Fruit fly (Drosophila melanogaster): ENCODE measurements around the gene dac.
A peak's percentile ranks its signal among the peaks of the same experiment; 100 is the strongest.

dac gene

DNA sequence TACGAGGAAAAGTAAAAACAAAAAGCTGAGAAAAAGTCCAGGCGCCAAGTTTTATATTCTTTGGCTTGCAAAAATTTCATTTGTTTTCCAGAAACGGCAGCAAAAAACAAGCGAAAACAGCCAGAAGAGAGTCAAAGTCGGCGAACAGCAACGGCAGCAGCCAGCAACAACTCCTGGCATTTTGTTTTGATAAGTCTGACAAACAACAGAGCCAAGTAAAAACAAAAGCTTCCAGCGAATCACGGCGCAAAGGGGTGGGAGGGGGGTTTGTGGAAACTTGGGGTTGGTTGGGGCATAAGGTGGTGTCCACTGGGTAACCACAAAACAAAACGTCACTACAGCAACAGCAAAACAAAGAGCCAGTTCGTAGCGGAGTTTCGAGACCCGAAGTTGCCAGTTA, 39.3 kb upstream of the dac start:
- TF ChIP-seq gl (tag; optimal IDR thresholded peaks at IDR 0.05) (no peak), CG10348 (GFP tag; IDR thresholded peaks at IDR 0.05) (no peak), CG4496 (GFP tag; IDR thresholded peaks at IDR 0.05) (peak; percentile 59; the same call in 2 of the 3 replicates), D1 (tag; optimal IDR thresholded peaks at IDR 0.05) (no peak), CG14655 (GFP tag; optimal IDR thresholded peaks at IDR 0.05) (no peak), EcR (GFP tag; optimal IDR thresholded peaks at IDR 0.05) (no peak)

dm6 chr2L:16523091-16523490, 37.3 kb upstream of the dac start:
- TF ChIP-seq CG32121 (GFP tag; IDR thresholded peaks at IDR 0.05) (peak; percentile 67; the same call in 1 of the 2 replicates), Pif1A (GFP tag; optimal IDR thresholded peaks at IDR 0.05) (peak; percentile 38), Ets98B (GFP tag; IDR thresholded peaks at IDR 0.05) (peak; percentile 78), CG17806 (tag; optimal IDR thresholded peaks at IDR 0.05) (peak; percentile 3), CG4496 (GFP tag; IDR thresholded peaks at IDR 0.05) (peak; percentile 81), CG13204 (GFP tag; optimal IDR thresholded peaks at IDR 0.05) (peak; percentile 43), CG34367 (tag; optimal IDR thresholded peaks at IDR 0.05) (no peak), gl (tag; optimal IDR thresholded peaks at IDR 0.05) (peak; percentile 57), CG8301 (tag; optimal IDR thresholded peaks at IDR 0.05) (peak; percentile 23), CG10348 (GFP tag; IDR thresholded peaks at IDR 0.05) (no peak), Snoo (tag; optimal IDR thresholded peaks at IDR 0.05) (no peak), CG8159 (tag; optimal IDR thresholded peaks at IDR 0.05) (no peak), CG14655 (GFP tag; optimal IDR thresholded peaks at IDR 0.05) (peak; percentile 68), EcR (GFP tag; optimal IDR thresholded peaks at IDR 0.05) (peak; percentile 49), Pif1B (GFP tag; optimal IDR thresholded peaks at IDR 0.05) (no peak), fd96Ca (GFP tag; IDR thresholded peaks at IDR 0.05) (peak; percentile 85), CG9948 (tag; optimal IDR thresholded peaks at IDR 0.05) (no peak), CG15710 (tag; optimal IDR thresholded peaks at IDR 0.05) (peak; percentile 19), rn (GFP tag; IDR thresholded peaks at IDR 0.05) (peak; percentile 42; the same call in 1 of the 2 replicates), CG12605 (GFP tag; IDR thresholded peaks at IDR 0.05) (peak; percentile 61), D1 (tag; optimal IDR thresholded peaks at IDR 0.05) (no peak)

- TF ChIP-seq rn (GFP tag; IDR thresholded peaks at IDR 0.05) (no peak), Ets98B (GFP tag; IDR thresholded peaks at IDR 0.05) (peak; percentile 19; the same call in 1 of the 2 replicates), CG8301 (tag; optimal IDR thresholded peaks at IDR 0.05) (no peak), CG13204 (GFP tag; optimal IDR thresholded peaks at IDR 0.05) (no peak), CG15710 (tag; optimal IDR thresholded peaks at IDR 0.05) (no peak), fd96Ca (GFP tag; IDR thresholded peaks at IDR 0.05) (peak; percentile 52; the same call in 1 of the 3 replicates), CG4496 (GFP tag; IDR thresholded peaks at IDR 0.05) (peak; percentile 51; the same call in 2 of the 3 replicates), CG8159 (tag; optimal IDR thresholded peaks at IDR 0.05) (no peak), gl (tag; optimal IDR thresholded peaks at IDR 0.05) (no peak)
These were observed 36.5 kb upstream of the dac start for dm6 chr2L:16522286-16522646.

dm6 chr2L:16521345-16522285, 35.8 kb upstream of the dac start:
- peak; percentile 68 for TF ChIP-seq CG34367 (tag; optimal IDR thresholded peaks at IDR 0.05)
- peak; percentile 76 for TF ChIP-seq Pif1A (GFP tag; optimal IDR thresholded peaks at IDR 0.05)
- TF ChIP-seq CG32121 (GFP tag; IDR thresholded peaks at IDR 0.05): peak; percentile 78
- TF ChIP-seq CG10348 (GFP tag; IDR thresholded peaks at IDR 0.05): 0 out of 2 replicates have a peak, but pooled peaks have one; percentile 26
- peak; percentile 91 for TF ChIP-seq gl (tag; optimal IDR thresholded peaks at IDR 0.05)
- peak; percentile 77; the same call in 2 of the 3 replicates for TF ChIP-seq fd96Ca (GFP tag; IDR thresholded peaks at IDR 0.05)
- peak; percentile 84 for TF ChIP-seq CG4496 (GFP tag; IDR thresholded peaks at IDR 0.05)
- TF ChIP-seq Ets98B (GFP tag; IDR thresholded peaks at IDR 0.05): peak; percentile 70
- peak; percentile 89 for TF ChIP-seq CG13204 (GFP tag; optimal IDR thresholded peaks at IDR 0.05)
- peak; percentile 5 for TF ChIP-seq CG17806 (tag; optimal IDR thresholded peaks at IDR 0.05)
- no peak for TF ChIP-seq CG9948 (tag; optimal IDR thresholded peaks at IDR 0.05)
- TF ChIP-seq CG12605 (GFP tag; IDR thresholded peaks at IDR 0.05): peak; percentile 82
- TF ChIP-seq Snoo (tag; optimal IDR thresholded peaks at IDR 0.05): peak; percentile 56
- TF ChIP-seq CG8159 (tag; optimal IDR thresholded peaks at IDR 0.05): peak; percentile 27
- peak; percentile 33 for TF ChIP-seq D1 (tag; optimal IDR thresholded peaks at IDR 0.05)
- peak; percentile 57 for TF ChIP-seq CG15710 (tag; optimal IDR thresholded peaks at IDR 0.05)
- TF ChIP-seq EcR (GFP tag; optimal IDR thresholded peaks at IDR 0.05): peak; percentile 93
- no peak for TF ChIP-seq CG8301 (tag; optimal IDR thresholded peaks at IDR 0.05)
- peak; percentile 37 for TF ChIP-seq Pif1B (GFP tag; optimal IDR thresholded peaks at IDR 0.05)
- TF ChIP-seq CG14655 (GFP tag; optimal IDR thresholded peaks at IDR 0.05): peak; percentile 42
- TF ChIP-seq rn (GFP tag; IDR thresholded peaks at IDR 0.05): peak; percentile 8; the same call in 1 of the 2 replicates

DNA sequence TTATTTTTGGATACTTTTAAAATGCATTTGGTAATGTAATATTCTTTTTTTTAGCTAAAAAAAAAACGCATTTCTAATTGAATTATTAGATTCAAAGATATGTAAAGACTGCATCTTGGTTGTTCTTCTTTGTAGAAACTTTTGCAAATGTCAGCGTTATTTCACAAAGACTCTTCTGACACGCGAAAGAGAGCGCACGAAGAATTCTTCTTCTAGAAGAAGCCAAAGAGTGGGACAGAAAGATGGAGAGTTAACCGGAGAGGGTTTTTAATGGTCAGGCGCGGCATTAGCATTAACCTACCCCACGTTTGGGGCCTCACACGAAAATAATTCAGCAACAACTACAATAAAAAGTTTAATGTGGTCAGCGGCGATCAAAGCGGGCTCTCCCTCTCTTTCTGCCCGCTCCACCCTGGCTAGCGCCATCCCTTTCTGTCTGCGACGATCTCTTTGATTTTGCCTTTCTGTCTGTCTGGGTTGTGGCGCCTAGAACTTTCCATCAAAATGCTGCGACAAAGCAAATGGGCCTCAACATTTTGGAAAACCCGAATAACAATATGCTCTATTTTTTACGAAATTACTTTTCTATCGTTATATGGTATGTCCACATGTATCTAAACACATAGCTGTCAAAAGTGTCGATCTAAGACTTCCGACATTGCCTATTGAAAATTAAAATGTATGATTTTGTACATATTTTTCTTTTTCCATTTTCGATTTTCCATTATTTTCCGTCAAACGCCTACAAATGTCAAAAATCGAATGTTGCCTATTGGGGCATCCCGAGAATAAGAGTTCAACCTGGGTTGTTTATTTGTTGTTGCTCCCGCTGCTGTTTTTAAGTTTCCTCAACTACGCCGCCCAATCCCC, 34.9 kb upstream of the dac start:
- TF ChIP-seq Pif1A (GFP tag; optimal IDR thresholded peaks at IDR 0.05) (no peak), CG32121 (GFP tag; IDR thresholded peaks at IDR 0.05) (peak; percentile 17; the same call in 1 of the 2 replicates), D1 (tag; optimal IDR thresholded peaks at IDR 0.05) (no peak), CG4496 (GFP tag; IDR thresholded peaks at IDR 0.05) (peak; percentile 46; the same call in 2 of the 3 replicates), CG15710 (tag; optimal IDR thresholded peaks at IDR 0.05) (no peak), rn (GFP tag; IDR thresholded peaks at IDR 0.05) (no peak), CG17806 (tag; optimal IDR thresholded peaks at IDR 0.05) (no peak), CG12605 (GFP tag; IDR thresholded peaks at IDR 0.05) (0 out of 2 replicates have a peak, but pooled peaks have one; percentile 16), CG8301 (tag; optimal IDR thresholded peaks at IDR 0.05) (no peak), Snoo (tag; optimal IDR thresholded peaks at IDR 0.05) (no peak), CG9948 (tag; optimal IDR thresholded peaks at IDR 0.05) (peak; percentile 21), CG34367 (tag; optimal IDR thresholded peaks at IDR 0.05) (no peak)

Measured in whole organism, pupa.